Fruit fly (Drosophila melanogaster) whole organism, embryonic: ENCODE measurements around the gene Ndae1.

Source experiments
- ATbp ChIP-seq: fragments of 200-800 bp; sonication (Bioruptor generic); optimal IDR thresholded peaks from 2 replicates; lab custom pipeline; 2017; ENCODE audit warnings: missing biosample characterization, mild to moderate bottlenecking, missing genetic modification characterization, missing genetic modification reagents
- CG10959 ChIP-seq: fragments of 200-800 bp; sonication (Bioruptor generic); IDR thresholded peaks from 2 replicates; pipeline ENCODE4 v1.3.6; 2022; ENCODE audit warnings: missing biosample characterization, missing genetic modification characterization
- CG11398 ChIP-seq: fragments of 200-800 bp; sonication (Bioruptor generic); optimal IDR thresholded peaks from 2 replicates; lab custom pipeline; 2016; ENCODE audit warnings: missing biosample characterization, missing genetic modification characterization
- CG11560 ChIP-seq: fragments of 200-800 bp; sonication (Bioruptor generic); IDR thresholded peaks from 3 replicates; pipeline ENCODE4 v1.3.6; 2022; ENCODE audit warnings: missing biosample characterization, missing genetic modification characterization
- CG11695 ChIP-seq: fragments of 200-800 bp; sonication (Bioruptor generic); IDR thresholded peaks from 3 replicates; pipeline ENCODE4 v1.3.6; 2022; ENCODE audit warnings: missing biosample characterization, missing genetic modification characterization
- CG12219 ChIP-seq: fragments of 200-800 bp; sonication (Bioruptor generic); optimal IDR thresholded peaks from 3 replicates; lab custom pipeline; 2018; ENCODE audit warnings: missing biosample characterization, mild to moderate bottlenecking, missing genetic modification characterization
- CG1529 ChIP-seq: fragments of 200-800 bp; sonication (Bioruptor generic); optimal IDR thresholded peaks from 3 replicates; lab custom pipeline; 2018; ENCODE audit warnings: missing biosample characterization, missing genetic modification characterization
- CG15479 ChIP-seq: fragments of 200-800 bp; sonication (Bioruptor generic); optimal IDR thresholded peaks from 3 replicates; lab custom pipeline; 2019; ENCODE audit warnings: missing biosample characterization, mild to moderate bottlenecking, missing genetic modification characterization, moderate library complexity
- CG15601 ChIP-seq: fragments of 200-800 bp; sonication (Bioruptor generic); optimal IDR thresholded peaks from 3 replicates; lab custom pipeline; 2019; ENCODE audit warnings: missing biosample characterization, mild to moderate bottlenecking, missing genetic modification characterization, moderate library complexity
- CG2202 ChIP-seq: fragments of 200-800 bp; sonication (Bioruptor generic); optimal IDR thresholded peaks from 2 replicates; lab custom pipeline; 2018; ENCODE audit warnings: missing biosample characterization, mild to moderate bottlenecking, missing genetic modification characterization
- CG3407 ChIP-seq: fragments of 200-800 bp; sonication (Bioruptor generic); optimal IDR thresholded peaks from 2 replicates; lab custom pipeline; 2018; ENCODE audit warnings: missing biosample characterization, mild to moderate bottlenecking, missing genetic modification characterization
- CG3995 ChIP-seq: fragments of 200-800 bp; sonication (Bioruptor generic); optimal IDR thresholded peaks from 3 replicates; lab custom pipeline; 2016; ENCODE audit warnings: missing biosample characterization, missing genetic modification characterization
- CG6654 ChIP-seq: fragments of 200-800 bp; sonication (Bioruptor generic); optimal IDR thresholded peaks from 2 replicates; lab custom pipeline; 2017; ENCODE audit warnings: missing biosample characterization, mild to moderate bottlenecking, missing genetic modification characterization
- CG6689 ChIP-seq: fragments of 200-800 bp; sonication (Bioruptor generic); IDR thresholded peaks from 2 replicates; pipeline ENCODE4 v1.3.6; 2022; ENCODE audit warnings: missing biosample characterization, missing genetic modification characterization
- CG8290 ChIP-seq, 3 experiments: fragments of 200-800 bp; sonication (Bioruptor generic); optimal IDR thresholded peaks; 2 replicates each; lab custom pipeline; 2016 to 2019; ENCODE audit warnings: missing biosample characterization in 3 of 3, missing genetic modification characterization in 3 of 3, mild to moderate bottlenecking in 2 of 3, moderate library complexity in 1 of 3
- CG8388 ChIP-seq: fragments of 200-800 bp; sonication (Bioruptor generic); optimal IDR thresholded peaks from 2 replicates; lab custom pipeline; 2019; ENCODE audit warnings: missing biosample characterization, mild to moderate bottlenecking, missing genetic modification characterization, moderate library complexity
- CG8944 ChIP-seq: fragments of 200-800 bp; sonication (Bioruptor generic); optimal IDR thresholded peaks from 3 replicates; lab custom pipeline; 2016; ENCODE audit warnings: missing biosample characterization, missing genetic modification characterization
- CG9727 ChIP-seq: fragments of 200-800 bp; sonication (Bioruptor generic); optimal IDR thresholded peaks from 3 replicates; lab custom pipeline; 2017; ENCODE audit warnings: missing biosample characterization, mild to moderate bottlenecking, missing genetic modification characterization
- Fer2 ChIP-seq: fragments of 200-800 bp; sonication (Bioruptor generic); optimal IDR thresholded peaks from 2 replicates; lab custom pipeline; 2018; ENCODE audit warnings: missing biosample characterization, mild to moderate bottlenecking, missing genetic modification characterization, moderate library complexity
- Gsc ChIP-seq: fragments of 200-800 bp; sonication (Bioruptor generic); IDR thresholded peaks from 2 replicates; pipeline ENCODE4 v1.3.6; 2022; ENCODE audit warnings: missing biosample characterization, missing genetic modification characterization
- Hsf ChIP-seq: fragments of 200-800 bp; sonication (Bioruptor generic); optimal IDR thresholded peaks from 3 replicates; lab custom pipeline; 2016; ENCODE audit warnings: missing biosample characterization, missing genetic modification characterization
- Mrtf ChIP-seq: fragments of 200-800 bp; sonication (Bioruptor generic); IDR thresholded peaks from 3 replicates; pipeline ENCODE4 v1.3.6; 2022; ENCODE audit warnings: missing biosample characterization, missing genetic modification characterization
- Sox100B ChIP-seq: fragments of 200-800 bp; sonication (Bioruptor generic); optimal IDR thresholded peaks from 3 replicates; lab custom pipeline; 2018; ENCODE audit warnings: missing biosample characterization, mild to moderate bottlenecking, missing genetic modification characterization
- bbx ChIP-seq: fragments of 200-800 bp; sonication (Bioruptor generic); IDR thresholded peaks from 2 replicates; pipeline ENCODE4 v1.3.6; 2022; ENCODE audit warnings: missing biosample characterization, missing genetic modification characterization; ENCODE audit not compliant: partially characterized antibody
- bcd ChIP-seq: fragments of 200-800 bp; sonication (Bioruptor generic); optimal IDR thresholded peaks from 2 replicates; lab custom pipeline; 2017; ENCODE audit warnings: missing biosample characterization, mild to moderate bottlenecking, missing genetic modification characterization
- bsh ChIP-seq, 2 experiments: fragments of 200-800 bp; sonication (Bioruptor generic); optimal IDR thresholded peaks; 2 replicates each; lab custom pipeline; 2017 to 2018; ENCODE audit warnings: mild to moderate bottlenecking in 2 of 2, missing biosample characterization in 2 of 2, missing genetic modification characterization in 2 of 2, moderate library complexity in 1 of 2
- chif ChIP-seq, 2 experiments: fragments of 200-800 bp; sonication (Bioruptor generic); optimal IDR thresholded peaks; 3 replicates each; lab custom pipeline; 2016; ENCODE audit warnings: missing biosample characterization in 2 of 2, missing genetic modification characterization in 2 of 2
- cwo ChIP-seq: fragments of 200-800 bp; sonication (Bioruptor generic); optimal IDR thresholded peaks from 3 replicates; lab custom pipeline; 2017; ENCODE audit warnings: missing biosample characterization, missing genetic modification characterization, mild to moderate bottlenecking, moderate library complexity, missing genetic modification reagents
- danr ChIP-seq: fragments of 200-800 bp; sonication (Bioruptor generic); IDR thresholded peaks from 2 replicates; pipeline ENCODE4 v1.3.6; 2022; ENCODE audit warnings: missing biosample characterization, missing genetic modification characterization
- dmrt99B ChIP-seq: fragments of 200-800 bp; sonication (Bioruptor generic); optimal IDR thresholded peaks from 2 replicates; lab custom pipeline; 2018; ENCODE audit warnings: missing biosample characterization, mild to moderate bottlenecking, missing genetic modification characterization, moderate library complexity
- en ChIP-seq: fragments of 200-800 bp; sonication (Bioruptor generic); optimal IDR thresholded peaks from 2 replicates; lab custom pipeline; 2016; ENCODE audit warnings: missing biosample characterization, missing genetic modification characterization
- gem ChIP-seq: fragments of 200-800 bp; sonication (Bioruptor generic); optimal IDR thresholded peaks from 2 replicates; lab custom pipeline; 2019; ENCODE audit warnings: missing biosample characterization, mild to moderate bottlenecking, missing genetic modification characterization, moderate library complexity
- jing ChIP-seq: fragments of 200-800 bp; sonication (Bioruptor generic); optimal IDR thresholded peaks from 2 replicates; lab custom pipeline; 2018; ENCODE audit warnings: missing biosample characterization, mild to moderate bottlenecking, missing genetic modification characterization
- lilli ChIP-seq: fragments of 200-800 bp; sonication (Bioruptor generic); optimal IDR thresholded peaks from 3 replicates; lab custom pipeline; 2016; ENCODE audit warnings: missing biosample characterization, missing genetic modification characterization
- maf-S ChIP-seq: fragments of 200-800 bp; sonication (Bioruptor generic); optimal IDR thresholded peaks from 2 replicates; lab custom pipeline; 2016; ENCODE audit warnings: missing biosample characterization, missing genetic modification characterization
- pan ChIP-seq, 4 experiments: fragments of >200 bp in 3 of 4; fragments of 200-800 bp in 1 of 4; sonication (Bioruptor generic) in 1 of 4; optimal IDR thresholded peaks in 3 of 4; IDR thresholded peaks in 1 of 4; 2 replicates each; pipeline versions ENCODE4 v1.3.6 to Lab custom; 2017 to 2022; ENCODE audit warnings: missing biosample characterization in 2 of 4, missing genetic modification characterization in 2 of 4, mixed read lengths in 1 of 4
- ranshi ChIP-seq: fragments of 200-800 bp; sonication (Bioruptor generic); IDR thresholded peaks from 2 replicates; pipeline ENCODE4 v1.3.6; 2022; ENCODE audit warnings: missing biosample characterization, missing genetic modification characterization
- rib ChIP-seq: fragments of 200-800 bp; sonication (Bioruptor generic); IDR thresholded peaks from 2 replicates; pipeline ENCODE4 v1.3.6; 2022; ENCODE audit warnings: missing biosample characterization, missing genetic modification characterization
- schlank ChIP-seq: fragments of 200-800 bp; sonication (Bioruptor generic); optimal IDR thresholded peaks from 2 replicates; lab custom pipeline; 2018; ENCODE audit warnings: missing biosample characterization, mild to moderate bottlenecking, missing genetic modification characterization
- sim ChIP-seq: fragments of 200-800 bp; sonication (Bioruptor generic); IDR thresholded peaks from 2 replicates; pipeline ENCODE4 v1.3.6; 2022; ENCODE audit warnings: missing biosample characterization, missing genetic modification characterization
- sqz ChIP-seq: fragments of 200-800 bp; sonication (Bioruptor generic); optimal IDR thresholded peaks from 3 replicates; lab custom pipeline; 2018; ENCODE audit warnings: missing biosample characterization, mild to moderate bottlenecking, missing genetic modification characterization
- stc ChIP-seq: fragments of 200-800 bp; sonication (Bioruptor generic); IDR thresholded peaks from 2 replicates; pipeline ENCODE4 v1.3.6; 2022; ENCODE audit warnings: missing biosample characterization, missing genetic modification characterization
- tna ChIP-seq: fragments of 200-800 bp; sonication (Bioruptor generic); IDR thresholded peaks from 2 replicates; pipeline ENCODE4 v1.3.6; 2022; ENCODE audit warnings: missing biosample characterization, missing genetic modification characterization; ENCODE audit not compliant: partially characterized antibody
- tx ChIP-seq: fragments of 200-800 bp; sonication (Bioruptor generic); optimal IDR thresholded peaks from 2 replicates; lab custom pipeline; 2016; ENCODE audit warnings: missing biosample characterization, missing genetic modification characterization
- unpg ChIP-seq: fragments of 200-800 bp; sonication (Bioruptor generic); optimal IDR thresholded peaks from 3 replicates; lab custom pipeline; 2018; ENCODE audit warnings: missing biosample characterization, mild to moderate bottlenecking, missing genetic modification characterization, moderate library complexity
- zf30C ChIP-seq: fragments of 200-800 bp; sonication (Bioruptor generic); optimal IDR thresholded peaks from 3 replicates; lab custom pipeline; 2018; ENCODE audit warnings: missing biosample characterization, mild to moderate bottlenecking, missing genetic modification characterization
- zfh2 ChIP-seq: fragments of 200-800 bp; sonication (Bioruptor generic); optimal IDR thresholded peaks from 2 replicates; lab custom pipeline; 2016; ENCODE audit warnings: missing biosample characterization, missing genetic modification characterization

The Ndae1 gene

DNA sequence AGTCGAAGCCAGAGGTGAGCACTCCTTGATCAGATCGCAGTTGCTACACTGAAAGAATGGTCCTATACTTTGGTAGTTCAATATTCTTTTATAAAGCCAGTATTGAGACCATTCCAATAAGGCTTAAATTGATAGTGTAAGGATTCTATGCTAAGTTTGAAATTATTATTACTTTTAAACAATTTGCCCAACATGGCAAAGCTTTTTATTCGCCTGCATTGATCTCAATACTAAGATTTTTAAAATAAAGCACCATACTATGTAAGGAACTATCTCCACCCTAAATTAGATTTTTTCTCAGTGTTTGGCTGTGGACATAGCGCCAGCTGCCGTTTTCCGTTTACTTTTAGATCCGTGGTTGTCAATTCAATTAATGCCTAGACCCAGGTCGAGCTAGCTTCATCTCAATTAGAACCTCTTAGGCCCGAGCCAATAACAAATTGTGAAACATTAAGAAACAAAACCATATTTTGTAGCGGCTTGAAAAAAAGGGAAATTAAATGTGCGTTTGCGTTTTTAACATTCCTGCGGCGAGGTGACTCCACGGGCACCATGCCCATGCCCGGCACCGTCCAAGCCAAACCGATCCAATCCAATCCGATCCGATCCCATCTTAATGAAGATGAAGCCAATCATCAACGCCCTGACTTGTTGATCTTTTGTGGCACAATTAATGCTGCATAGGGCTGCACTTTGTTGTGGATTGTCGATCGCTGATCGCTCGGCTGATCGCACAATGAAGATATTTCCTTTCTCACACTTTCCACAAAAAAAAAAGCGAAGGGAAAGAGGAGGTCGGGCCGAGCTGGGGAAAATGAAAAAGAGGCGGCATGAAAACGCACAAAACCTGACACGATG is 44.6 kb upstream of the Ndae1 start (continued):
- TF ChIP-seq CG11560 (tag; lab: Robert Waterston, UW) (no peak), cwo (GFP tag; lab: Kevin White, UChicago) (no peak), CG3995 (GFP tag; lab: Kevin White, UChicago) (no peak), CG15601 (tag; lab: Kevin White, UChicago) (peak; percentile 67), zf30C (GFP tag; lab: Kevin White, UChicago) (peak; percentile 61), tna (GFP tag; lab: Robert Waterston, UW) (no peak), bcd (GFP tag; lab: Kevin White, UChicago) (peak; percentile 19), CG1529 (GFP tag; lab: Kevin White, UChicago) (peak; percentile 19), schlank (no peak), CG8944 (no peak), stc (GFP tag; lab: Robert Waterston, UW) (0 out of 2 replicates have a peak, but pooled peaks have one; percentile 9), CG12219 (peak; percentile 13), sqz (GFP tag; lab: Kevin White, UChicago) (no peak), chif (GFP tag; optimal IDR thresholded peaks at IDR 0.05; lab: Kevin White, UChicago) (peak; percentile 7 to 32), CG6654 (GFP tag; lab: Kevin White, UChicago) (no peak), rib (GFP tag; lab: Robert Waterston, UW) (no peak), CG2202 (tag; lab: Kevin White, UChicago) (peak; percentile 39), en (no peak), Sox100B (GFP tag; lab: Kevin White, UChicago) (peak; percentile 42), CG6689 (peak; percentile 59; the same call in 1 of the 2 replicates), CG15479 (no peak), tx (GFP tag; lab: Kevin White, UChicago) (no peak), zfh2 (GFP tag; lab: Kevin White, UChicago) (no peak), CG8388 (peak; percentile 50), CG11695 (GFP tag; lab: Robert Waterston, UW) (no peak), lilli (GFP tag; lab: Kevin White, UChicago) (peak; percentile 29), CG9727 (GFP tag; lab: Kevin White, UChicago) (peak; percentile 72), CG8290 (GFP tag; optimal IDR thresholded peaks at IDR 0.05; lab: Kevin White, UChicago) (peak; percentile 20), CG8290 (tag; optimal IDR thresholded peaks at IDR 0.05; lab: Kevin White, UChicago) (no peak), ATbp (no peak), pan (optimal IDR thresholded peaks at IDR 0.05; lab: Kevin White, UChicago) (no peak), pan (GFP tag; optimal IDR thresholded peaks at IDR 0.05 in 1 of 2, IDR thresholded peaks at IDR 0.05 in 1 of 2) (peak in 1 of 2 experiments; percentile 11), Fer2 (tag; lab: Kevin White, UChicago) (no peak), ranshi (GFP tag; lab: Robert Waterston, UW) (peak; percentile 42; the same call in 1 of the 2 replicates), CG3407 (GFP tag; lab: Kevin White, UChicago) (no peak), jing (GFP tag; lab: Kevin White, UChicago) (no peak), CG10959 (GFP tag; lab: Robert Waterston, UW) (peak; percentile 69), dmrt99B (tag; lab: Kevin White, UChicago) (peak; percentile 47), bsh (GFP tag; optimal IDR thresholded peaks at IDR 0.05; lab: Kevin White, UChicago) (peak in 1 of 2 experiments; percentile 68), Hsf (GFP tag; lab: Kevin White, UChicago) (no peak), Mrtf (GFP tag; lab: Robert Waterston, UW) (no peak), unpg (peak; percentile 53), danr (GFP tag; lab: Robert Waterston, UW) (peak; percentile 34; the same call in 1 of the 2 replicates), CG11398 (GFP tag; lab: Kevin White, UChicago) (peak; percentile 4), bbx (GFP tag; lab: Robert Waterston, UW) (no peak), Gsc (GFP tag; lab: Robert Waterston, UW) (no peak), sim (GFP tag; lab: Robert Waterston, UW) (peak; percentile 24; the same call in 1 of the 2 replicates), maf-S (GFP tag; lab: Kevin White, UChicago) (no peak), gem (tag; lab: Kevin White, UChicago) (peak; percentile 75)
